Fruit fly (Drosophila melanogaster) whole organism, embryonic: ENCODE results near the gene CG10298.
A peak's percentile ranks its signal among the peaks of the same experiment; 100 is the strongest.

Experiments
- Bteb2 ChIP-seq: fragments of 200-800 bp; sonication (Bioruptor generic); optimal IDR thresholded peaks from 2 replicates; lab custom pipeline; 2016; ENCODE audit warnings: missing biosample characterization, missing genetic modification characterization
- CG11085 ChIP-seq: fragments of 200-800 bp; sonication (Bioruptor generic); IDR thresholded peaks from 2 replicates; pipeline ENCODE4 v1.3.6; 2022; ENCODE audit warnings: missing biosample characterization, missing genetic modification characterization
- CG11398 ChIP-seq: fragments of 200-800 bp; sonication (Bioruptor generic); optimal IDR thresholded peaks from 2 replicates; lab custom pipeline; 2016; ENCODE audit warnings: missing biosample characterization, missing genetic modification characterization
- CG11560 ChIP-seq: fragments of 200-800 bp; sonication (Bioruptor generic); IDR thresholded peaks from 3 replicates; pipeline ENCODE4 v1.3.6; 2022; ENCODE audit warnings: missing biosample characterization, missing genetic modification characterization
- CG12299 ChIP-seq: fragments of 200-800 bp; sonication (Bioruptor generic); optimal IDR thresholded peaks from 2 replicates; lab custom pipeline; 2018; ENCODE audit warnings: missing biosample characterization, mild to moderate bottlenecking, missing genetic modification characterization
- CG12391 ChIP-seq: fragments of 200-800 bp; sonication (Bioruptor generic); optimal IDR thresholded peaks from 3 replicates; lab custom pipeline; 2018; ENCODE audit warnings: missing biosample characterization, mild to moderate bottlenecking, missing genetic modification characterization, moderate library complexity
- CG12744 ChIP-seq: fragments of 200-800 bp; sonication (Bioruptor generic); optimal IDR thresholded peaks from 2 replicates; lab custom pipeline; 2016; ENCODE audit warnings: missing biosample characterization, missing genetic modification characterization
- CG12769 ChIP-seq: fragments of 200-800 bp; sonication (Bioruptor generic); optimal IDR thresholded peaks from 2 replicates; lab custom pipeline; 2019; ENCODE audit warnings: missing biosample characterization, mild to moderate bottlenecking, missing genetic modification characterization, moderate library complexity
- CG13296 ChIP-seq: fragments of 200-800 bp; sonication (Bioruptor generic); optimal IDR thresholded peaks from 3 replicates; lab custom pipeline; 2018; ENCODE audit warnings: missing biosample characterization, mild to moderate bottlenecking, missing genetic modification characterization
- CG1792 ChIP-seq: fragments of 200-800 bp; sonication (Bioruptor generic); optimal IDR thresholded peaks from 2 replicates; lab custom pipeline; 2016; ENCODE audit warnings: missing biosample characterization, missing genetic modification characterization
- CG18262 ChIP-seq: fragments of 200-800 bp; optimal IDR thresholded peaks from 3 replicates; lab custom pipeline; 2019; ENCODE audit warnings: missing biosample characterization, mild to moderate bottlenecking, missing genetic modification characterization, moderate library complexity
- CG18476 ChIP-seq: fragments of 200-800 bp; sonication (Bioruptor generic); optimal IDR thresholded peaks from 2 replicates; lab custom pipeline; 2016; ENCODE audit warnings: missing biosample characterization, mild to moderate bottlenecking, missing genetic modification characterization
- CG2116 ChIP-seq: fragments of 200-800 bp; sonication (Bioruptor generic); optimal IDR thresholded peaks from 3 replicates; lab custom pipeline; 2018; ENCODE audit warnings: missing biosample characterization, mild to moderate bottlenecking, missing genetic modification characterization
- CG2199 ChIP-seq: fragments of 200-800 bp; sonication (Bioruptor generic); IDR thresholded peaks from 3 replicates; pipeline ENCODE4 v1.3.6; 2022; ENCODE audit warnings: missing biosample characterization, missing genetic modification characterization
- CG30403 ChIP-seq: fragments of 200-800 bp; sonication (Bioruptor generic); optimal IDR thresholded peaks from 3 replicates; lab custom pipeline; 2016; ENCODE audit warnings: missing biosample characterization, missing genetic modification characterization
- CG30431 ChIP-seq: fragments of 200-800 bp; sonication (Bioruptor generic); optimal IDR thresholded peaks from 2 replicates; lab custom pipeline; 2017; ENCODE audit warnings: missing biosample characterization, missing genetic modification characterization
- CG31388 ChIP-seq: fragments of 200-800 bp; sonication (Bioruptor generic); optimal IDR thresholded peaks from 2 replicates; lab custom pipeline; 2016; ENCODE audit warnings: missing biosample characterization, missing genetic modification characterization
- CG34224 ChIP-seq: fragments of 200-800 bp; sonication (Bioruptor generic); IDR thresholded peaks from 3 replicates; pipeline ENCODE4 v1.3.6; 2022; ENCODE audit warnings: missing biosample characterization, missing genetic modification characterization; ENCODE audit not compliant: partially characterized antibody
- CG3847 ChIP-seq: fragments of 200-800 bp; sonication (Bioruptor generic); IDR thresholded peaks from 2 replicates; pipeline ENCODE4 v1.3.6; 2022; ENCODE audit warnings: missing biosample characterization, missing genetic modification characterization
- CG4707 ChIP-seq: fragments of 200-800 bp; sonication (Bioruptor generic); optimal IDR thresholded peaks from 2 replicates; lab custom pipeline; 2018; ENCODE audit warnings: missing biosample characterization, mild to moderate bottlenecking, missing genetic modification characterization, moderate library complexity
- CG6683 ChIP-seq: fragments of 200-800 bp; sonication (Bioruptor generic); optimal IDR thresholded peaks from 2 replicates; lab custom pipeline; 2017; ENCODE audit warnings: missing biosample characterization, mild to moderate bottlenecking, missing genetic modification characterization, missing genetic modification reagents
- CG7271 ChIP-seq: fragments of 200-800 bp; sonication (Bioruptor generic); optimal IDR thresholded peaks from 2 replicates; lab custom pipeline; 2018; ENCODE audit warnings: missing biosample characterization, mild to moderate bottlenecking, missing genetic modification characterization, moderate library complexity
- CG7839 ChIP-seq: fragments of 200-800 bp; sonication (Bioruptor generic); optimal IDR thresholded peaks from 3 replicates; lab custom pipeline; 2018; ENCODE audit warnings: missing biosample characterization, mild to moderate bottlenecking, missing genetic modification characterization, moderate library complexity
- CG8478 ChIP-seq: fragments of >200 bp; optimal IDR thresholded peaks from 2 replicates; lab custom pipeline; 2018
- CG9727 ChIP-seq: fragments of 200-800 bp; sonication (Bioruptor generic); optimal IDR thresholded peaks from 3 replicates; lab custom pipeline; 2017; ENCODE audit warnings: missing biosample characterization, mild to moderate bottlenecking, missing genetic modification characterization
- CG9932 ChIP-seq: fragments of 200-800 bp; sonication (Bioruptor generic); IDR thresholded peaks from 2 replicates; pipeline ENCODE4 v1.3.6; 2022; ENCODE audit warnings: missing biosample characterization, missing genetic modification characterization
- D ChIP-seq, 2 experiments: fragments of 200-800 bp in 1 of 2; fragments of >200 bp in 1 of 2; sonication (Bioruptor generic) in 1 of 2; optimal IDR thresholded peaks; 2 replicates in 1 of 2; 3 replicates in 1 of 2; lab custom pipeline; 2017; ENCODE audit warnings: mild to moderate bottlenecking in 1 of 2, missing biosample characterization in 1 of 2, missing genetic modification characterization in 1 of 2, missing genetic modification reagents in 1 of 2
- Dref ChIP-seq: fragments of 200-800 bp; sonication (Bioruptor generic); IDR thresholded peaks from 2 replicates; pipeline ENCODE4 v1.3.6; 2022; ENCODE audit warnings: missing biosample characterization, missing genetic modification characterization
- ERR ChIP-seq: fragments of 200-800 bp; sonication (Bioruptor generic); optimal IDR thresholded peaks from 2 replicates; lab custom pipeline; 2016; ENCODE audit warnings: missing biosample characterization, missing genetic modification characterization
- Lhr ChIP-seq: fragments of 200-800 bp; sonication (Bioruptor generic); optimal IDR thresholded peaks from 3 replicates; lab custom pipeline; 2017; ENCODE audit warnings: mild to moderate bottlenecking, missing biosample characterization, missing genetic modification reagents, missing genetic modification characterization
- Mes4 ChIP-seq: fragments of 200-800 bp; sonication (Bioruptor generic); optimal IDR thresholded peaks from 2 replicates; lab custom pipeline; 2016; ENCODE audit warnings: missing biosample characterization, missing genetic modification characterization
- Oli ChIP-seq: fragments of 200-800 bp; sonication (Bioruptor generic); optimal IDR thresholded peaks from 2 replicates; lab custom pipeline; 2018; ENCODE audit warnings: missing biosample characterization, mild to moderate bottlenecking, missing genetic modification characterization, moderate library complexity
- Sox100B ChIP-seq: fragments of 200-800 bp; sonication (Bioruptor generic); optimal IDR thresholded peaks from 3 replicates; lab custom pipeline; 2018; ENCODE audit warnings: missing biosample characterization, mild to moderate bottlenecking, missing genetic modification characterization
- Sry-δ ChIP-seq: fragments of 200-800 bp; sonication (Bioruptor generic); optimal IDR thresholded peaks from 2 replicates; lab custom pipeline; 2016; ENCODE audit warnings: missing biosample characterization, missing genetic modification characterization
- Vsx1 ChIP-seq: fragments of 200-800 bp; sonication (Bioruptor generic); optimal IDR thresholded peaks from 2 replicates; lab custom pipeline; 2017; ENCODE audit warnings: missing biosample characterization, mild to moderate bottlenecking, missing genetic modification characterization, missing genetic modification reagents
- ac ChIP-seq: fragments of 200-800 bp; sonication (Bioruptor generic); optimal IDR thresholded peaks from 3 replicates; lab custom pipeline; 2017; ENCODE audit warnings: missing biosample characterization, mild to moderate bottlenecking, missing genetic modification characterization
- caup ChIP-seq: fragments of 200-800 bp; sonication (Bioruptor generic); optimal IDR thresholded peaks from 3 replicates; lab custom pipeline; 2017; ENCODE audit warnings: missing biosample characterization, mild to moderate bottlenecking, missing genetic modification characterization, moderate library complexity; ENCODE audit not compliant: severe bottlenecking
- chm ChIP-seq: fragments of 200-800 bp; sonication (Bioruptor generic); IDR thresholded peaks from 2 replicates; pipeline ENCODE4 v1.3.6; 2022; ENCODE audit warnings: missing biosample characterization, missing genetic modification characterization
- corto ChIP-seq: fragments of 200-800 bp; sonication (Bioruptor generic); optimal IDR thresholded peaks from 2 replicates; lab custom pipeline; 2016; ENCODE audit warnings: missing biosample characterization, mild to moderate bottlenecking, missing genetic modification characterization, moderate library complexity
- fd96Cb ChIP-seq: fragments of 200-800 bp; sonication (Bioruptor generic); optimal IDR thresholded peaks from 2 replicates; lab custom pipeline; 2018; ENCODE audit warnings: missing biosample characterization, mild to moderate bottlenecking, missing genetic modification characterization, moderate library complexity
- fu2 ChIP-seq: fragments of 200-800 bp; sonication (Bioruptor generic); optimal IDR thresholded peaks from 2 replicates; lab custom pipeline; 2016; ENCODE audit warnings: missing biosample characterization, missing genetic modification characterization
- gcm ChIP-seq: fragments of 200-800 bp; sonication (Bioruptor generic); optimal IDR thresholded peaks from 2 replicates; lab custom pipeline; 2019; ENCODE audit warnings: missing biosample characterization, mild to moderate bottlenecking, missing genetic modification characterization, moderate library complexity
- her ChIP-seq: fragments of 200-800 bp; sonication (Bioruptor generic); optimal IDR thresholded peaks from 2 replicates; lab custom pipeline; 2016; ENCODE audit warnings: missing biosample characterization, missing genetic modification characterization
- jumu ChIP-seq: fragments of 200-800 bp; sonication (Bioruptor generic); optimal IDR thresholded peaks from 3 replicates; lab custom pipeline; 2016; ENCODE audit warnings: missing biosample characterization, missing genetic modification characterization
- lbe ChIP-seq: fragments of 200-800 bp; sonication (Bioruptor generic); optimal IDR thresholded peaks from 2 replicates; lab custom pipeline; 2016; ENCODE audit warnings: missing biosample characterization, mild to moderate bottlenecking, missing genetic modification characterization
- sd ChIP-seq: fragments of 200-800 bp; sonication (Bioruptor generic); optimal IDR thresholded peaks from 3 replicates; lab custom pipeline; 2018; ENCODE audit warnings: missing biosample characterization, mild to moderate bottlenecking, missing genetic modification characterization, moderate library complexity
- seq ChIP-seq: fragments of 200-800 bp; sonication (Bioruptor generic); IDR thresholded peaks from 2 replicates; pipeline ENCODE4 v1.3.6; 2022; ENCODE audit warnings: missing biosample characterization, missing genetic modification characterization
- unpg ChIP-seq: fragments of 200-800 bp; sonication (Bioruptor generic); optimal IDR thresholded peaks from 3 replicates; lab custom pipeline; 2018; ENCODE audit warnings: missing biosample characterization, mild to moderate bottlenecking, missing genetic modification characterization, moderate library complexity

The CG10298 gene

dm6 chr3R:6373512-6374306, 30.9 kb downstream of the CG10298 start (continued):
- TF ChIP-seq fu2 (GFP tag; lab: Kevin White, UChicago) = no peak
- peak; percentile 43 for TF ChIP-seq CG18262 (tag; lab: Kevin White, UChicago)
- TF ChIP-seq CG31388 (GFP tag; lab: Kevin White, UChicago) = no peak
- peak; percentile 73 for TF ChIP-seq CG12299 (tag; lab: Kevin White, UChicago)
- peak; percentile 27 for TF ChIP-seq Mes4 (GFP tag; lab: Kevin White, UChicago)
- no peak for TF ChIP-seq fd96Cb (tag; lab: Kevin White, UChicago)
- TF ChIP-seq CG8478 (lab: Kevin White, UChicago) = no peak
- TF ChIP-seq ac (GFP tag; lab: Kevin White, UChicago) = no peak
- TF ChIP-seq CG18476 (GFP tag; lab: Kevin White, UChicago) = peak; percentile 17
- TF ChIP-seq CG4707 = peak; percentile 3
- TF ChIP-seq Bteb2 (GFP tag; lab: Kevin White, UChicago) = peak; percentile 24
- TF ChIP-seq CG12744 = peak; percentile 72
- TF ChIP-seq Sry-δ (GFP tag; lab: Kevin White, UChicago) = peak; percentile 71
- no peak for TF ChIP-seq chm (GFP tag; lab: Robert Waterston, UW)
- peak; percentile 38 for TF ChIP-seq Sox100B
- TF ChIP-seq Vsx1 = peak; percentile 75
- TF ChIP-seq CG9727 (GFP tag; lab: Kevin White, UChicago) = peak; percentile 53
- TF ChIP-seq CG1792 (GFP tag; lab: Kevin White, UChicago) = no peak
- peak; percentile 49; the same call in 1 of the 3 replicates for TF ChIP-seq CG34224 (GFP tag; lab: Robert Waterston, UW)
- peak; percentile 35 for TF ChIP-seq her (GFP tag; lab: Kevin White, UChicago)
- peak; percentile 63 for TF ChIP-seq CG2116 (GFP tag; lab: Kevin White, UChicago)
- TF ChIP-seq CG6683 = peak; percentile 52
- TF ChIP-seq caup (GFP tag; lab: Kevin White, UChicago) = peak; percentile 86
- peak; percentile 72 for TF ChIP-seq CG13296 (GFP tag; lab: Kevin White, UChicago)
- peak; percentile 40 for TF ChIP-seq unpg (GFP tag; lab: Kevin White, UChicago)
- TF ChIP-seq Oli = peak; percentile 10
- TF ChIP-seq lbe (GFP tag; lab: Kevin White, UChicago) = peak; percentile 49
- TF ChIP-seq D (optimal IDR thresholded peaks at IDR 0.05; lab: Kevin White, UChicago) = no peak
- TF ChIP-seq D (GFP tag; optimal IDR thresholded peaks at IDR 0.05; lab: Kevin White, UChicago) = no peak
- TF ChIP-seq CG11560 (tag; lab: Robert Waterston, UW) = no peak
- TF ChIP-seq corto (GFP tag; lab: Kevin White, UChicago) = no peak
- no peak for TF ChIP-seq CG7271 (tag; lab: Kevin White, UChicago)
- TF ChIP-seq CG3847 = peak; percentile 8; the same call in 1 of the 2 replicates
- no peak for TF ChIP-seq CG30431 (GFP tag; lab: Kevin White, UChicago)
- peak; percentile 54 for TF ChIP-seq CG12391 (tag; lab: Kevin White, UChicago)
- TF ChIP-seq Dref (GFP tag; lab: Robert Waterston, UW) = peak; percentile 57
- TF ChIP-seq jumu = no peak
- peak; percentile 73 for TF ChIP-seq CG12769 (tag; lab: Kevin White, UChicago)
- TF ChIP-seq CG7839 (tag; lab: Kevin White, UChicago) = peak; percentile 34
- TF ChIP-seq CG30403 (GFP tag; lab: Kevin White, UChicago) = peak; percentile 48
- no peak for TF ChIP-seq sd (tag; lab: Kevin White, UChicago)
- TF ChIP-seq Lhr = no peak
- peak; percentile 52; the same call in 1 of the 2 replicates for TF ChIP-seq seq (GFP tag; lab: Robert Waterston, UW)
- TF ChIP-seq gcm (GFP tag; lab: Kevin White, UChicago) = peak; percentile 22
- TF ChIP-seq CG11085 (GFP tag; lab: Robert Waterston, UW) = 0 out of 2 replicates have a peak, but pooled peaks have one; percentile 43
- peak; percentile 66 for TF ChIP-seq CG9932 (GFP tag; lab: Robert Waterston, UW)
- TF ChIP-seq ERR (GFP tag; lab: Kevin White, UChicago) = no peak
- peak; percentile 38 for TF ChIP-seq CG11398
- no peak for TF ChIP-seq CG2199
